Fruit fly (Drosophila melanogaster) whole organism, prepupa: ENCODE results near the gene CG43062.

Source experiments
- Lpt ChIP-seq: fragments of 200-800 bp; sonication (Bioruptor generic); optimal IDR thresholded peaks from 3 replicates; lab custom pipeline; 2016; ENCODE audit warnings: missing biosample characterization, missing genetic modification characterization
- OdsH ChIP-seq: fragments of 200-800 bp; sonication (Bioruptor generic); optimal IDR thresholded peaks from 3 replicates; lab custom pipeline; 2016; ENCODE audit warnings: missing biosample characterization, missing genetic modification characterization
- esn ChIP-seq: fragments of 200-800 bp; sonication (Bioruptor generic); optimal IDR thresholded peaks from 2 replicates; lab custom pipeline; 2016; ENCODE audit warnings: missing biosample characterization, mild to moderate bottlenecking, missing genetic modification characterization, moderate library complexity
- fd85E ChIP-seq: fragments of 200-800 bp; sonication (Bioruptor generic); optimal IDR thresholded peaks from 3 replicates; lab custom pipeline; 2016; ENCODE audit warnings: missing biosample characterization, missing genetic modification characterization

- TF ChIP-seq OdsH (GFP tag; lab: Kevin White, UChicago) (no peak), esn (GFP tag; lab: Kevin White, UChicago) (no peak), fd85E (GFP tag; lab: Kevin White, UChicago) (no peak), Lpt (no peak)
Measured at dm6 chr3R:11775207-11775606, 25.1 kb downstream of the CG43062 start.
